Fruit fly (Drosophila melanogaster) whole organism, embryonic: ENCODE results near the gene CG5096.
A peak's percentile ranks its signal among the peaks of the same experiment; 100 is the strongest.

Experiments used
- Bdp1 ChIP-seq: fragments of 200-800 bp; sonication (Bioruptor generic); optimal IDR thresholded peaks from 3 replicates; lab custom pipeline; 2016; ENCODE audit warnings: missing biosample characterization, missing genetic modification characterization
- CG10431 ChIP-seq: fragments of 200-800 bp; sonication (Bioruptor generic); optimal IDR thresholded peaks from 3 replicates; lab custom pipeline; 2018; ENCODE audit warnings: missing biosample characterization, mild to moderate bottlenecking, missing genetic modification characterization
- CG10462 ChIP-seq: fragments of 200-800 bp; sonication (Bioruptor generic); optimal IDR thresholded peaks from 2 replicates; lab custom pipeline; 2016; ENCODE audit warnings: missing biosample characterization, missing genetic modification characterization
- CG11504 ChIP-seq: fragments of 200-800 bp; sonication (Bioruptor generic); optimal IDR thresholded peaks from 3 replicates; lab custom pipeline; 2019; ENCODE audit warnings: missing biosample characterization, mild to moderate bottlenecking, missing genetic modification characterization, moderate library complexity
- CG11696 ChIP-seq: fragments of 200-800 bp; sonication (Bioruptor generic); IDR thresholded peaks from 2 replicates; pipeline ENCODE4 v1.3.6; 2022; ENCODE audit warnings: missing biosample characterization, missing genetic modification characterization
- CG12942 ChIP-seq: fragments of 200-800 bp; sonication (Bioruptor generic); optimal IDR thresholded peaks from 3 replicates; lab custom pipeline; 2016; ENCODE audit warnings: missing biosample characterization, missing genetic modification characterization
- CG13424 ChIP-seq: fragments of 200-800 bp; sonication (Bioruptor generic); optimal IDR thresholded peaks from 2 replicates; lab custom pipeline; 2019; ENCODE audit warnings: missing biosample characterization, mild to moderate bottlenecking, missing genetic modification characterization, moderate library complexity
- CG13775 ChIP-seq: fragments of 200-800 bp; sonication (Bioruptor generic); optimal IDR thresholded peaks from 3 replicates; lab custom pipeline; 2017; ENCODE audit warnings: missing biosample characterization, mild to moderate bottlenecking, missing genetic modification characterization
- CG14710 ChIP-seq: fragments of 200-800 bp; sonication (Bioruptor generic); optimal IDR thresholded peaks from 3 replicates; lab custom pipeline; 2019; ENCODE audit warnings: missing biosample characterization, mild to moderate bottlenecking, missing genetic modification characterization, moderate library complexity
- CG15514 ChIP-seq: fragments of 200-800 bp; sonication (Bioruptor generic); optimal IDR thresholded peaks from 3 replicates; lab custom pipeline; 2017; ENCODE audit warnings: missing biosample characterization, missing genetic modification characterization, mild to moderate bottlenecking, moderate library complexity, missing genetic modification reagents
- CG17359 ChIP-seq: fragments of 200-800 bp; sonication (Bioruptor generic); optimal IDR thresholded peaks from 3 replicates; lab custom pipeline; 2018; ENCODE audit warnings: missing biosample characterization, mild to moderate bottlenecking, missing genetic modification characterization, moderate library complexity
- CG18599 ChIP-seq: fragments of 200-800 bp; sonication (Bioruptor generic); optimal IDR thresholded peaks from 3 replicates; lab custom pipeline; 2017; ENCODE audit warnings: missing biosample characterization, missing genetic modification characterization, mild to moderate bottlenecking, moderate library complexity, missing genetic modification reagents
- CG2116 ChIP-seq: fragments of 200-800 bp; sonication (Bioruptor generic); optimal IDR thresholded peaks from 3 replicates; lab custom pipeline; 2018; ENCODE audit warnings: missing biosample characterization, mild to moderate bottlenecking, missing genetic modification characterization
- CG3065 ChIP-seq: fragments of 200-800 bp; sonication (Bioruptor generic); optimal IDR thresholded peaks from 2 replicates; lab custom pipeline; 2016; ENCODE audit warnings: missing biosample characterization, missing genetic modification characterization
- CG3847 ChIP-seq: fragments of 200-800 bp; sonication (Bioruptor generic); IDR thresholded peaks from 2 replicates; pipeline ENCODE4 v1.3.6; 2022; ENCODE audit warnings: missing biosample characterization, missing genetic modification characterization
- CG4328 ChIP-seq: fragments of 200-800 bp; sonication (Bioruptor generic); optimal IDR thresholded peaks from 3 replicates; lab custom pipeline; 2017; ENCODE audit warnings: missing biosample characterization, missing genetic modification reagents, missing genetic modification characterization
- CG5180 ChIP-seq: fragments of 200-800 bp; sonication (Bioruptor generic); optimal IDR thresholded peaks from 3 replicates; lab custom pipeline; 2017; ENCODE audit warnings: missing biosample characterization, missing genetic modification characterization, mild to moderate bottlenecking, moderate library complexity, missing genetic modification reagents
- CG6254 ChIP-seq: fragments of 200-800 bp; sonication (Bioruptor generic); optimal IDR thresholded peaks from 3 replicates; lab custom pipeline; 2017; ENCODE audit warnings: mild to moderate bottlenecking, missing biosample characterization, missing genetic modification reagents, missing genetic modification characterization
- CG6689 ChIP-seq: fragments of 200-800 bp; sonication (Bioruptor generic); IDR thresholded peaks from 2 replicates; pipeline ENCODE4 v1.3.6; 2022; ENCODE audit warnings: missing biosample characterization, missing genetic modification characterization
- CG6765 ChIP-seq: fragments of 200-800 bp; sonication (Bioruptor generic); optimal IDR thresholded peaks from 3 replicates; lab custom pipeline; 2017; ENCODE audit warnings: missing biosample characterization, mild to moderate bottlenecking, missing genetic modification characterization
- CG6813 ChIP-seq: fragments of 200-800 bp; sonication (Bioruptor generic); optimal IDR thresholded peaks from 2 replicates; lab custom pipeline; 2017; ENCODE audit warnings: missing biosample characterization, missing genetic modification characterization, mild to moderate bottlenecking, moderate library complexity, missing genetic modification reagents
- CG8478 ChIP-seq: fragments of >200 bp; optimal IDR thresholded peaks from 2 replicates; lab custom pipeline; 2018
- CG9215 ChIP-seq: fragments of 200-800 bp; sonication (Bioruptor generic); IDR thresholded peaks from 2 replicates; pipeline ENCODE4 v1.3.6; 2022; ENCODE audit warnings: missing biosample characterization, missing genetic modification characterization
- CG9437 ChIP-seq: fragments of 200-800 bp; sonication (Bioruptor generic); optimal IDR thresholded peaks from 2 replicates; lab custom pipeline; 2018; ENCODE audit warnings: missing biosample characterization, mild to moderate bottlenecking, missing genetic modification characterization
- CG9797 ChIP-seq: fragments of 200-800 bp; sonication (Bioruptor generic); optimal IDR thresholded peaks from 3 replicates; lab custom pipeline; 2018; ENCODE audit warnings: missing biosample characterization, mild to moderate bottlenecking, missing genetic modification characterization
- Deaf1 ChIP-seq: fragments of 200-800 bp; optimal IDR thresholded peaks from 3 replicates; lab custom pipeline; 2019; ENCODE audit warnings: missing biosample characterization, mild to moderate bottlenecking, missing genetic modification characterization, moderate library complexity
- Dp ChIP-seq: fragments of 200-800 bp; sonication (Bioruptor generic); optimal IDR thresholded peaks from 2 replicates; lab custom pipeline; 2018; ENCODE audit warnings: missing biosample characterization, mild to moderate bottlenecking, missing genetic modification characterization, moderate library complexity
- E2f1 ChIP-seq: fragments of 200-800 bp; sonication (Bioruptor generic); IDR thresholded peaks from 2 replicates; pipeline ENCODE4 v1.3.6; 2022; ENCODE audit warnings: missing biosample characterization, missing genetic modification characterization
- E2f2 ChIP-seq: fragments of 200-800 bp; sonication (Bioruptor generic); IDR thresholded peaks from 2 replicates; pipeline ENCODE4 v1.3.6; 2022; ENCODE audit warnings: missing biosample characterization, missing genetic modification characterization
- Fer1 ChIP-seq: fragments of 200-800 bp; sonication (Bioruptor generic); optimal IDR thresholded peaks from 2 replicates; lab custom pipeline; 2017; ENCODE audit warnings: missing biosample characterization, mild to moderate bottlenecking, missing genetic modification characterization
- Gug ChIP-seq: fragments of 200-800 bp; sonication (Bioruptor generic); IDR thresholded peaks from 4 replicates; pipeline ENCODE4 v1.3.6; 2022; ENCODE audit warnings: missing biosample characterization, missing genetic modification characterization
- H2.0 ChIP-seq: fragments of 200-800 bp; sonication (Bioruptor generic); IDR thresholded peaks from 2 replicates; pipeline ENCODE4 v1.3.6; 2022; ENCODE audit warnings: missing biosample characterization, missing genetic modification characterization
- Hand ChIP-seq: fragments of 200-800 bp; sonication (Bioruptor generic); optimal IDR thresholded peaks from 2 replicates; lab custom pipeline; 2017; ENCODE audit warnings: mild to moderate bottlenecking, missing biosample characterization, missing genetic modification reagents, missing genetic modification characterization
- MESR4 ChIP-seq: fragments of 200-800 bp; sonication (Bioruptor generic); optimal IDR thresholded peaks from 2 replicates; lab custom pipeline; 2018; ENCODE audit warnings: missing biosample characterization, mild to moderate bottlenecking, missing genetic modification characterization, moderate library complexity
- PHDP ChIP-seq: fragments of 200-800 bp; sonication (Bioruptor generic); optimal IDR thresholded peaks from 3 replicates; lab custom pipeline; 2018; ENCODE audit warnings: missing biosample characterization, mild to moderate bottlenecking, missing genetic modification characterization, moderate library complexity
- Rfx ChIP-seq: fragments of 200-800 bp; sonication (Bioruptor generic); IDR thresholded peaks from 2 replicates; pipeline ENCODE4 v1.3.6; 2022; ENCODE audit warnings: missing biosample characterization, missing genetic modification characterization
- Trl ChIP-seq, 3 experiments: fragments of >200 bp in 2 of 3; fragments of 200-800 bp in 1 of 3; sonication (Bioruptor generic) in 1 of 3; optimal IDR thresholded peaks; 2 replicates in 1 of 3; 3 replicates in 2 of 3; lab custom pipeline; 2016 to 2017; ENCODE audit warnings: missing biosample characterization in 1 of 3, missing genetic modification characterization in 1 of 3
- ato ChIP-seq: fragments of 200-800 bp; sonication (Bioruptor generic); IDR thresholded peaks from 2 replicates; pipeline ENCODE4 v1.3.6; 2022; ENCODE audit warnings: missing biosample characterization, missing genetic modification characterization; ENCODE audit not compliant: partially characterized antibody
- chinmo ChIP-seq: fragments of 200-800 bp; sonication (Bioruptor generic); IDR thresholded peaks from 4 replicates; pipeline ENCODE4 v1.3.6; 2022; ENCODE audit warnings: missing biosample characterization, missing genetic modification characterization; ENCODE audit not compliant: partially characterized antibody
- crol ChIP-seq: fragments of 200-800 bp; sonication (Bioruptor generic); IDR thresholded peaks from 2 replicates; pipeline ENCODE4 v1.3.6; 2022; ENCODE audit warnings: missing biosample characterization, missing genetic modification characterization
- dan ChIP-seq: fragments of 200-800 bp; sonication (Bioruptor generic); IDR thresholded peaks from 2 replicates; pipeline ENCODE4 v1.3.6; 2022; ENCODE audit warnings: missing biosample characterization, missing genetic modification characterization
- gcm ChIP-seq: fragments of 200-800 bp; sonication (Bioruptor generic); optimal IDR thresholded peaks from 2 replicates; lab custom pipeline; 2019; ENCODE audit warnings: missing biosample characterization, mild to moderate bottlenecking, missing genetic modification characterization, moderate library complexity
- gem ChIP-seq: fragments of 200-800 bp; sonication (Bioruptor generic); optimal IDR thresholded peaks from 2 replicates; lab custom pipeline; 2019; ENCODE audit warnings: missing biosample characterization, mild to moderate bottlenecking, missing genetic modification characterization, moderate library complexity
- lmd ChIP-seq: fragments of 200-800 bp; sonication (Bioruptor generic); IDR thresholded peaks from 2 replicates; pipeline ENCODE4 v1.3.6; 2022; ENCODE audit warnings: missing biosample characterization, missing genetic modification characterization
- lov ChIP-seq, 2 experiments: fragments of 200-800 bp in 1 of 2; fragments of >200 bp in 1 of 2; sonication (Bioruptor generic) in 1 of 2; IDR thresholded peaks in 1 of 2; optimal IDR thresholded peaks in 1 of 2; 2 replicates in 1 of 2; 3 replicates in 1 of 2; pipeline versions ENCODE4 v1.3.6 to Lab custom; 2017 to 2022; ENCODE audit warnings: missing biosample characterization in 1 of 2, missing genetic modification characterization in 1 of 2
- row ChIP-seq: fragments of 200-800 bp; sonication (Bioruptor generic); IDR thresholded peaks from 3 replicates; pipeline ENCODE4 v1.3.6; 2022; ENCODE audit warnings: missing biosample characterization, missing genetic modification characterization
- salm ChIP-seq: fragments of 200-800 bp; sonication (Bioruptor generic); optimal IDR thresholded peaks from 2 replicates; lab custom pipeline; 2018; ENCODE audit warnings: missing biosample characterization, mild to moderate bottlenecking, missing genetic modification characterization

The CG5096 gene

DNA sequence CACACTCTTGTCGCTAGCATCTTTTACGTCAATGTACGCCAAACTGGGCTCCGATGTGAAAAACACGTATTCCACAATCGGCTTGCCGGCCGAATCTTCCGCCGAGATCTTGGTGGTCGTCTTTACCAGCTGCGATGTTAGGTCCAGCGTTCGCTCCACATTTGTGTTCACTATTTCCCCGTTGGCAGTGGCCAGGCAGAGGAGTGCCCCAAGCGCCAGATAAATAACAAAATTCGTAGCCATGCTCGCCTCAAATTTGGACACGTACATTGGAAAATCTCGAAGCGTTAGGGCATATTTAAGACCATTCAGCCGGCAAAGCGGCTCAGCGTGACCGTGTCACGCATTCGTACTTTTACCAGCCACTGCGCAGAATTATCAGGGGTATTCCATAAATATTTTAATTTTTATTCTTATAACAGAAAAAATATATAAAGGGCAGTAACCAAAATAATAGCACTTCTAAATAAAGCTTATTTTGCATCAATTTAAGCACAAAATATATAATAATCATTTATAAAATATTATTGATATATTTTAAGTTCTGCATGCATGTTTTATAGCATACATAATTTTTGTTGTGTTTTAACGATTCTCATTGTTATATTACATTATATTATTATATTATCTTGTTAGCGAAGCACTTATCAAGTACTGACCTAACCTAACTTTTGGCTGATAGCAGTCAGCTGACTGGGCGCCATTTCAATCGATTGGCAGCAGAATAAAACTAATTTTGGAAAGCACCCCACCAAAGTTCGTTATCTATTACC, 6.4 kb upstream of the CG5096 start, which contains the start of the genes CG33303 and dpr19 (continued):
- TF ChIP-seq CG18599 (peak; percentile 62), lmd (GFP tag; lab: Robert Waterston, UW) (peak; percentile 52; the same call in 1 of the 2 replicates), crol (no peak), Hand (peak; percentile 31), CG6254 (GFP tag; lab: Kevin White, UChicago) (peak; percentile 38), Rfx (GFP tag; lab: Robert Waterston, UW) (peak; percentile 72), CG9437 (GFP tag; lab: Kevin White, UChicago) (peak; percentile 75), CG6765 (GFP tag; lab: Kevin White, UChicago) (peak; percentile 50), lov (optimal IDR thresholded peaks at IDR 0.05; lab: Kevin White, UChicago) (no peak), lov (GFP tag; IDR thresholded peaks at IDR 0.05; lab: Robert Waterston, UW) (no peak), ato (GFP tag; lab: Robert Waterston, UW) (no peak), MESR4 (GFP tag; lab: Kevin White, UChicago) (peak; percentile 89), CG5180 (peak; percentile 19), CG17359 (peak; percentile 84), CG14710 (tag; lab: Kevin White, UChicago) (peak; percentile 90), gcm (GFP tag; lab: Kevin White, UChicago) (peak; percentile 83), Trl (optimal IDR thresholded peaks at IDR 0.05; lab: Kevin White, UChicago) (no peak), Trl (GFP tag; optimal IDR thresholded peaks at IDR 0.05; lab: Kevin White, UChicago) (no peak), CG6689 (GFP tag; lab: Robert Waterston, UW) (peak; percentile 68), CG2116 (GFP tag; lab: Kevin White, UChicago) (peak; percentile 55), CG11696 (peak; percentile 63; the same call in 1 of the 2 replicates), Fer1 (peak; percentile 85), gem (tag; lab: Kevin White, UChicago) (peak; percentile 92), CG13424 (tag; lab: Kevin White, UChicago) (peak; percentile 89), CG8478 (lab: Kevin White, UChicago) (no peak), Dp (GFP tag; lab: Kevin White, UChicago) (peak; percentile 30), Gug (GFP tag; lab: Robert Waterston, UW) (no peak), CG3847 (GFP tag; lab: Robert Waterston, UW) (peak; percentile 41; the same call in 1 of the 2 replicates), chinmo (0 out of 4 replicates have a peak, but pooled peaks have one; percentile 41), CG13775 (GFP tag; lab: Kevin White, UChicago) (peak; percentile 71), E2f1 (peak; percentile 60), Bdp1 (GFP tag; lab: Kevin White, UChicago) (no peak), salm (tag; lab: Kevin White, UChicago) (peak; percentile 79), CG9797 (GFP tag; lab: Kevin White, UChicago) (peak; percentile 80), CG3065 (GFP tag; lab: Kevin White, UChicago) (no peak), CG9215 (GFP tag; lab: Robert Waterston, UW) (no peak), CG12942 (GFP tag; lab: Kevin White, UChicago) (peak; percentile 38), CG4328 (GFP tag; lab: Kevin White, UChicago) (peak; percentile 74), CG6813 (GFP tag; lab: Kevin White, UChicago) (peak; percentile 65), CG11504 (peak; percentile 85), Deaf1 (tag; lab: Kevin White, UChicago) (no peak), row (GFP tag; lab: Robert Waterston, UW) (peak; percentile 83), CG10462 (peak; percentile 20), H2.0 (GFP tag; lab: Robert Waterston, UW) (peak; percentile 35; the same call in 1 of the 2 replicates), dan (GFP tag; lab: Robert Waterston, UW) (no peak), CG15514 (GFP tag; lab: Kevin White, UChicago) (peak; percentile 69), CG10431 (GFP tag; lab: Kevin White, UChicago) (peak; percentile 46), PHDP (tag; lab: Kevin White, UChicago) (peak; percentile 90), E2f2 (GFP tag; lab: Robert Waterston, UW) (peak; percentile 42)
